Worm (Caenorhabditis elegans): Measurements from ENCODE around the gene manf-1.

DNA sequence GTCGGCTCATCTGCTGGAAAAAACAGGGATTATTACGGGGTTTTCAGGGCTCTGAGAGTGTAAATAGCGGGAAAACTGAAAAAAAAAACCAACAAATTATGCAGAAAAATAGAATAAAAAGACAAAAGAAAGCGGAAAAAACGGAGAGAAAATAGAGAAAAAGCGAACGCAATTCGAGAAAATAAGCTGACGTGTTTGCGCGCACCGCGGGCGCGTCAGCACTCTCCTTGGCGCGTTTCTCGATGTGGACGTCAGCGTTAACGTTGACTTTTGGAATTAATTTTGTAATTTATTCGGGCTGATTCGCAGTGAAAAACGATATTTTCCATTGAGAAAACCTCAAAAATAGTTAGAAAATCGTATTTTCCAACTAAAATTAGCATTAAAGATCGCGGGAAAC lies at the start of gene manf-1:
- TF ChIP-seq dao-5 (tag; optimal IDR thresholded peaks at IDR 0.05), result no peak
- no peak for TF ChIP-seq him-1 (tag; optimal IDR thresholded peaks at IDR 0.05)
- TF ChIP-seq W03F9.2 (tag; optimal IDR thresholded peaks at IDR 0.05), result peak; percentile 71
